Fruit fly (Drosophila melanogaster) whole organism, prepupa: ENCODE results near the gene Spase25.

Experiments
- CG16779 ChIP-seq: fragments of 200-800 bp; sonication (Bioruptor generic); optimal IDR thresholded peaks from 3 replicates; lab custom pipeline; 2017; ENCODE audit warnings: missing biosample characterization, mild to moderate bottlenecking, missing genetic modification characterization
- CG6276 ChIP-seq: fragments of 200-800 bp; sonication (Bioruptor generic); optimal IDR thresholded peaks from 2 replicates; lab custom pipeline; 2017; ENCODE audit warnings: missing biosample characterization, mild to moderate bottlenecking, missing genetic modification characterization
- Hr4 ChIP-seq: fragments of 200-800 bp; sonication (Bioruptor generic); optimal IDR thresholded peaks from 3 replicates; lab custom pipeline; 2016; ENCODE audit warnings: missing biosample characterization, missing genetic modification characterization
- Met ChIP-seq: fragments of 200-800 bp; sonication (Bioruptor generic); optimal IDR thresholded peaks from 3 replicates; lab custom pipeline; 2016; ENCODE audit warnings: missing biosample characterization, missing genetic modification characterization
- Sox102F ChIP-seq: fragments of 200-800 bp; sonication (Bioruptor generic); optimal IDR thresholded peaks from 2 replicates; lab custom pipeline; 2016; ENCODE audit warnings: missing biosample characterization, mild to moderate bottlenecking, missing genetic modification characterization
- eg ChIP-seq: fragments of 200-800 bp; sonication (Bioruptor generic); IDR thresholded peaks from 3 replicates; pipeline ENCODE4 v1.3.6; 2022; ENCODE audit warnings: missing biosample characterization, missing genetic modification characterization

DNA sequence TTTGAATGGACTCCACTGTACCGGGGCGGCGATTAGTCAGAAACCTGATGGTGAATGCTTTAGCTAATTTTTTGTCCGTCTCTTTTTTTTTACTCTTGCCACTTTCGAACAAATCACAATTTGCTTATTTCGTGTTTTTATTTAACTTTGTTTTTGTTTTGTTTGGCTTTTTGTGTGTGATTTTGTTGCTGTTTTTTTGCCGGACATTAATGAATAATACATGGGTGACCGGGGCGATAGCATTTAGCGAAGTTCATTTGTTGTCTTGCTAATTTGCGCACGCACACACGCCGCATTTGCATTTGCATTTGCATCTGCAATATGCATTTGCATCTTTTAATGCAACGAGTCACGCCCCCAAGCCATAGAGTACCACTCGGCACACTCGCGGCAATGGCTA is 36.4 kb upstream of the Spase25 start:
- no peak for TF ChIP-seq CG16779 (tag; lab: Kevin White, UChicago)
- no peak for TF ChIP-seq CG6276 (GFP tag; lab: Kevin White, UChicago)
- TF ChIP-seq Sox102F (GFP tag; lab: Kevin White, UChicago) = no peak
- TF ChIP-seq Hr4 (GFP tag; lab: Kevin White, UChicago) = no peak
- TF ChIP-seq Met (GFP tag; lab: Kevin White, UChicago) = no peak
- no peak for TF ChIP-seq eg (GFP tag; lab: Robert Waterston, UW)
